Fruit fly (Drosophila melanogaster): Measurements from ENCODE around the gene CG4467.

DNA sequence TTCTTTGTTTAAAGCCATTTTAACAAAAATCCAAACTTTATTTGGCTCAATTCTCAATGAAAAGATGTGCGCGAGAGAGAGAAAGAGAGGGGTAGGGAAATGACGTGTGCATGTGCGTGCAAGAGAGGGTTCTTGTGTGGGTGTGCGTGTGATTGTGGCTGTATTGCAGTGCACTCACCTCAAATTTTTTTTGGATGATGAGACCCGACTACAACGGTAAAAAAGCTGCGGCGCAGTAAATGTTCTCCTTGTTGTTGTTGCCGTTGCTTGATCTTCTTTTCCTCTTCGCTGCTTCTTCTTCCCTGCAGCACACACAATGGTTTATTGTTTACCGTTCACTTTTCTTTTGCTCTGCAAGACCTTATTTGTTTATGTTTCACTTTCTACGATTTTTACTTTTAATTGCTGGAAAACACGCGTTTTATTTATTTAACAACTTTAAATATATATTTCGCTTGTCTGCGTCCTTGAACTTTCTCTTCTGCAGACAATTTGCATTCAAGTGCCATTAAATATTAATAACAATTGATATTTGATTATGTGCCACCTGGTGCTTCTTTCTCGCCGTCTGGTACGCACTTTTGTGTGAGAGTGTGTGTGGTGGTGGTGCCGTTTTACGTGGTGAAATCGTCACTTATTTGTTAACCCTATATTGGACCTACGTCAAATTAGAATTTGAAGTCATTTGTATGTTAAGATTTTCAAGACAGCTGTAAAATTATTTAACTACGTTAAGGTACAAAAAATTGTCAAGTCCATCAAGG, 28.3 kb downstream of the CG4467 start:
- TF ChIP-seq spab (GFP tag; optimal IDR thresholded peaks at IDR 0.05): no peak
- TF ChIP-seq CG8119 (GFP tag; IDR thresholded peaks at IDR 0.05): no peak
- TF ChIP-seq salr (GFP tag; optimal IDR thresholded peaks at IDR 0.05): no peak
- peak; percentile 29 for TF ChIP-seq esn (GFP tag; optimal IDR thresholded peaks at IDR 0.05)
- TF ChIP-seq achi (GFP tag; optimal IDR thresholded peaks at IDR 0.05): no peak
